Fruit fly (Drosophila melanogaster): ENCODE data around the gene CG32266.

The CG32266 gene

DNA sequence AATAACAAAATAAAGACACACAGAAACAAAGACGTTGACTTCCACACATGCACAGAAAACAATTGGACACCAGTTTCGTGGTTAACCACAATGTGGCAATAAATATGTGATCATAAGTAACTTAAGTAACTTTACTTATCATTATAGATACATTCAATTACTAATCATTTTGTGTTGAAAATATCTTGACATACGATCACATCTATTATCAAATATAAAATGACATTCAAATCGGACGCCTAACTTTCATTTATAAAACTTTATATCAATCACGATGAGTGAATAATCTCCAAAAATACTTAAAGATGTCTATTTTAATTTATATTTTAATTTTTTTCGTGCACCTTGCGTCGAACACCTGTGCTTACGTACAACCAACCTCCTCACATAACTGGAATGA is 12.1 kb upstream of the CG32266 start:
- TF ChIP-seq Crg-1 (GFP tag; optimal IDR thresholded peaks at IDR 0.05) (no peak), CG12768 (GFP tag; optimal IDR thresholded peaks at IDR 0.05) (no peak), ovo (GFP tag; optimal IDR thresholded peaks at IDR 0.05) (no peak), CG1620 (GFP tag; optimal IDR thresholded peaks at IDR 0.05) (no peak)

- TF ChIP-seq Crg-1 (GFP tag; optimal IDR thresholded peaks at IDR 0.05) (no peak), tj (GFP tag; optimal IDR thresholded peaks at IDR 0.05) (peak; percentile 28)
These were observed 7.9 kb upstream of the CG32266 start for dm6 chr3L:3782584-3783218.

- no peak for TF ChIP-seq CG11617 (GFP tag; optimal IDR thresholded peaks at IDR 0.05)
- TF ChIP-seq CG7045 (GFP tag; optimal IDR thresholded peaks at IDR 0.05) = no peak
- TF ChIP-seq kay (GFP tag; ENCODE audit: borderline replicate concordance) = no peak
- no peak for TF ChIP-seq toe (GFP tag; optimal IDR thresholded peaks at IDR 0.05)
- TF ChIP-seq Crg-1 (GFP tag; optimal IDR thresholded peaks at IDR 0.05) = no peak
- no peak for TF ChIP-seq Mnt (GFP tag; optimal IDR thresholded peaks at IDR 0.05)
- no peak for TF ChIP-seq CG33017 (tag; optimal IDR thresholded peaks at IDR 0.05)
- no peak for TF ChIP-seq CG1620 (GFP tag; optimal IDR thresholded peaks at IDR 0.05)
These were observed 7.2 kb upstream of the CG32266 start for dm6 chr3L:3783436-3783835.

DNA sequence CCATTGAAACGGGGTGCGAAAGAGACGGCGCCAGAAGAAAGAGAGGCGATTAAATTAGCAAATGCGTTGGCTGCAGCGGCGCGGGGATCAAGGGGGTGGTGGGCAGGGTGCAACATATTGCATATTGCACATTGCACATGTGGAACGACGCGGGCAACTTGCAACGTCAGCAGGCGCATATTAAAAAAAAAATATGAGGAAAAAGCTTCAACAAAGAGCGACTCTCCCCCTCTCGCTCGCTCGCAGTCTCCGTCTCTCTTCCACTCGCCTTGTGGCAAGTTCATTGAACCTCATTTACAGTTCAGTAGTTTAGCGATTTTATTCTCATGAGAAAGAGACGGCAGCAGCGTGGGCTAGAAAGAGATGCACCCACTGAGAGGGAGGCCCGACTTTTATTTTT is 6.6 kb upstream of the CG32266 start:
- TF ChIP-seq CG5204 (GFP tag; optimal IDR thresholded peaks at IDR 0.05) (no peak), CG7045 (GFP tag; optimal IDR thresholded peaks at IDR 0.05) (no peak), kay (GFP tag; ENCODE audit: borderline replicate concordance) (peak; percentile 7), CG1620 (GFP tag; optimal IDR thresholded peaks at IDR 0.05) (no peak)

dm6 chr3L:3785002-3785661 is 5.5 kb upstream of the CG32266 start:
- TF ChIP-seq CG14711 (tag; optimal IDR thresholded peaks at IDR 0.05) (peak; percentile 1), Clk (GFP tag; optimal IDR thresholded peaks at IDR 0.05) (no peak)

dm6 chr3L:3785688-3786087 is 4.9 kb upstream of the CG32266 start:
- no peak for TF ChIP-seq tj (GFP tag; optimal IDR thresholded peaks at IDR 0.05)
- TF ChIP-seq cic (GFP tag; optimal IDR thresholded peaks at IDR 0.05) = no peak
- TF ChIP-seq Mnt (GFP tag; optimal IDR thresholded peaks at IDR 0.05) = no peak
- TF ChIP-seq Hr96 (GFP tag; optimal IDR thresholded peaks at IDR 0.05) = no peak
- no peak for TF ChIP-seq CG7045 (GFP tag; optimal IDR thresholded peaks at IDR 0.05)
- no peak for TF ChIP-seq cnc (optimal IDR thresholded peaks at IDR 0.05)

DNA sequence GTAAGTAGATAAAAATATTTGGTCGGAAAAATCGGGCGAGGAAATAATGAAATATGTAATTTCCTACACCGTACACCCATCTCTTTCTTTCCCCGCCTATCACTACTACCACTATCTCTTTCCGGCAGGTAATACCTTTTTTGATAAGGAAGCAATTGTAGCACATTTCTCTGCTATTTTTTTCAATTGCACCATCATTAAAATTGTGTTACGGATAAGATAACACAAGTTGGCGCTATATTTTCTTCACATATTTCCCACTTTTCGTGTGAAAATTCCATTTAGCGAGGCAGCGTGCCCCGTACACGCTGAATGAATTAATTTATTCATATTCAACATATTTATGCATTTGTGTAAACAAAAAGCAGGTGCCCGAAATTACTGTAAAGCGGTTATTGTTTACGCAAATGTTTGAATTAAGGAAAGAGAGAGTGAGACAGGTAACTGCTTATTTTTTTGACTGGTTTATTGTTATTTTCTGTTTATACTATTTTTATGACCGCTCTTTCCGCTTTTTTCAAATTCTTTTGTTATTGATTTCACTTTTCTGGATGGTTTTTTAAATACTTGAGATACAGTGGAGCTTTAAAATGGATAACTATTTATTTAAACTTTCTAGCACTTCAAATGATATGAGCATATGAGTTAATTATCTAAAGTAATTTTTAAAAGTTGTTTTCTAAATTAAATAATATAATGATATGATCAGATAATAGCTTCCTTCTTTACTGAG is 4.1 kb upstream of the CG32266 start:
- TF ChIP-seq toe (GFP tag; optimal IDR thresholded peaks at IDR 0.05) (no peak), ovo (GFP tag; optimal IDR thresholded peaks at IDR 0.05) (no peak), cic (GFP tag; optimal IDR thresholded peaks at IDR 0.05) (peak; percentile 16), CG1620 (GFP tag; optimal IDR thresholded peaks at IDR 0.05) (no peak), CG14711 (tag; optimal IDR thresholded peaks at IDR 0.05) (peak; percentile 27), Hr96 (GFP tag; optimal IDR thresholded peaks at IDR 0.05) (no peak), pad (GFP tag; optimal IDR thresholded peaks at IDR 0.05) (no peak), CG5204 (GFP tag; optimal IDR thresholded peaks at IDR 0.05) (peak; percentile 20), CG12768 (GFP tag; optimal IDR thresholded peaks at IDR 0.05) (no peak), CG7101 (tag; optimal IDR thresholded peaks at IDR 0.05) (peak; percentile 37), kay (GFP tag; ENCODE audit: borderline replicate concordance) (no peak), CG33017 (tag; optimal IDR thresholded peaks at IDR 0.05) (peak; percentile 28), Mnt (GFP tag; optimal IDR thresholded peaks at IDR 0.05) (peak; percentile 7), tj (GFP tag; optimal IDR thresholded peaks at IDR 0.05) (no peak), Crg-1 (GFP tag; optimal IDR thresholded peaks at IDR 0.05) (no peak), cnc (optimal IDR thresholded peaks at IDR 0.05) (no peak), CG7045 (GFP tag; optimal IDR thresholded peaks at IDR 0.05) (no peak), Clk (GFP tag; optimal IDR thresholded peaks at IDR 0.05) (no peak), bab1 (GFP tag; optimal IDR thresholded peaks at IDR 0.05) (no peak), CG11617 (GFP tag; optimal IDR thresholded peaks at IDR 0.05) (no peak)

- no peak for TF ChIP-seq ovo (GFP tag; optimal IDR thresholded peaks at IDR 0.05)
- no peak for TF ChIP-seq CG14711 (tag; optimal IDR thresholded peaks at IDR 0.05)
- TF ChIP-seq Clk (GFP tag; optimal IDR thresholded peaks at IDR 0.05) = no peak
- TF ChIP-seq Mnt (GFP tag; optimal IDR thresholded peaks at IDR 0.05) = no peak
- no peak for TF ChIP-seq CG33017 (tag; optimal IDR thresholded peaks at IDR 0.05)
- no peak for TF ChIP-seq CG12768 (GFP tag; optimal IDR thresholded peaks at IDR 0.05)
- no peak for TF ChIP-seq kay (GFP tag; ENCODE audit: borderline replicate concordance)
- TF ChIP-seq Hr96 (GFP tag; optimal IDR thresholded peaks at IDR 0.05) = no peak
- no peak for TF ChIP-seq cic (GFP tag; optimal IDR thresholded peaks at IDR 0.05)
These were observed 3.5 kb upstream of the CG32266 start for dm6 chr3L:3787077-3787433.
